Worm (Caenorhabditis elegans) whole organism, early embryonic: Measurements from ENCODE around the gene T06C12.11.
"Not testable (repeated sequence)": the region's sequence is repeated elsewhere in the genome, so short reads cannot be mapped to it uniquely, and the experiment has no call there.

Experiments
- B0310.2 ChIP-seq: sonication (generic microtip); optimal IDR thresholded peaks from 2 replicates; lab custom pipeline; 2016; ENCODE audit warnings: mild to moderate bottlenecking, missing genetic modification characterization, missing compliant biosample characterization
- F13C5.2 ChIP-seq: sonication (generic microtip); optimal IDR thresholded peaks from 2 replicates; lab custom pipeline; 2017; ENCODE audit warnings: mild to moderate bottlenecking, missing genetic modification characterization, inconsistent platforms, missing compliant biosample characterization
- aly-1 ChIP-seq: sonication (generic microtip); optimal IDR thresholded peaks from 2 replicates; lab custom pipeline; 2016; ENCODE audit warnings: missing genetic modification characterization, missing compliant biosample characterization
- ama-1 ChIP-seq: fragments of 150-350 bp; optimal IDR thresholded peaks from 2 replicates; lab custom pipeline; 2014
- ceh-13 ChIP-seq: fragments of 200-800 bp; sonication (Bioruptor generic); optimal IDR thresholded peaks from 2 replicates; lab custom pipeline; 2018; ENCODE audit warnings: mild to moderate bottlenecking, missing genetic modification characterization, missing compliant biosample characterization
- ceh-36 ChIP-seq: sonication (generic microtip); optimal IDR thresholded peaks from 2 replicates; lab custom pipeline; 2016; ENCODE audit warnings: missing genetic modification characterization, inconsistent platforms, missing compliant biosample characterization
- ets-7 ChIP-seq: sonication (generic microtip); optimal IDR thresholded peaks from 2 replicates; lab custom pipeline; 2016; ENCODE audit warnings: missing genotype, missing genetic modification characterization, missing compliant biosample characterization
- flt-1 ChIP-seq: fragments of 200-800 bp; sonication (Bioruptor generic); IDR thresholded peaks from 2 replicates; pipeline ENCODE4 v1.3.6; 2022; ENCODE audit warnings: missing genetic modification characterization, missing compliant biosample characterization
- hmbx-1 ChIP-seq: sonication (generic microtip); optimal IDR thresholded peaks from 2 replicates; lab custom pipeline; 2016; ENCODE audit warnings: mild to moderate bottlenecking, missing genetic modification characterization, missing compliant biosample characterization
- hmg-4 ChIP-seq: fragments of 200-800 bp; sonication (Bioruptor generic); optimal IDR thresholded peaks from 2 replicates; lab custom pipeline; 2018; ENCODE audit warnings: mild to moderate bottlenecking, missing genetic modification characterization, missing compliant biosample characterization
- hnd-1 ChIP-seq: sonication (generic microtip); optimal IDR thresholded peaks from 2 replicates; lab custom pipeline; 2016; ENCODE audit warnings: missing genetic modification characterization, missing compliant biosample characterization
- pes-1 ChIP-seq: fragments of 200-800 bp; sonication (Bioruptor generic); IDR thresholded peaks from 2 replicates; pipeline ENCODE4 v1.3.6; 2022; ENCODE audit warnings: missing genetic modification reagents, missing genetic modification characterization, missing compliant biosample characterization
- scrt-1 ChIP-seq: fragments of 200-800 bp; sonication (Bioruptor generic); IDR thresholded peaks from 2 replicates; pipeline ENCODE4 v1.3.6; 2022; ENCODE audit warnings: missing genetic modification characterization, missing compliant biosample characterization
- sea-1 ChIP-seq: fragments of 200-800 bp; sonication (Bioruptor generic); conservative IDR thresholded peaks from 2 replicates; pipeline ENCODE4 v1.3.6; 2022; ENCODE audit warnings: missing genetic modification characterization, missing compliant biosample characterization
- tbx-11 ChIP-seq: fragments of 200-800 bp; sonication (Bioruptor generic); IDR thresholded peaks from 2 replicates; pipeline ENCODE4 v1.3.6; 2022; ENCODE audit warnings: missing genetic modification characterization, missing compliant biosample characterization
- tbx-37 ChIP-seq: fragments of 200-800 bp; sonication (Bioruptor generic); conservative IDR thresholded peaks from 2 replicates; pipeline ENCODE4 v1.3.6; 2022; ENCODE audit warnings: missing genetic modification reagents, missing genetic modification characterization, missing compliant biosample characterization
- tra-4 ChIP-seq: sonication (generic microtip); optimal IDR thresholded peaks from 2 replicates; lab custom pipeline; 2017; ENCODE audit warnings: missing genetic modification characterization, missing compliant biosample characterization

T06C12.11 gene

DNA sequence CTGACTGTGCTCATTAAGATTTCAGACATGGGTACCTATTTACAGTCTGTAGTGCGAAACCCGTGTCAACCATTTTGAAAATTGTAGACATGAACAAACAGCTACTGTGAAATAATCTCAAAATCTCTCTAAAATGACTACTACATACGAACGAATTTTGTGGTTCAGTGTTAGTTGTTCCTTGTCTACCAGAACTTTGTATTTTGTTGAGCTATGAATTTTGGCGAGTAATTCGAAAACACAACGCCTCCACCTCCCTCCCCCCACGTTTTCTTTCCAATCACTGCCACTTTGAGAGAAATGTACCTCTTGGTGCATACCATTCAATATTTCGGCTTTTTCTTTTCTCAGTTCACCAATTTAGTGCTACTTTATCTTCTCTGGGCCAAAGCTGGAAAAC is at the start of gene T06C12.11:
TSS of gene T06C12.11 (plus strand) at position 301 of the 400 bp plus-strand sequence.
- TF ChIP-seq ets-7 (no peak), F13C5.2 (no peak), flt-1 (GFP tag; lab: Robert Waterston, UW) (no peak), tra-4 (tag; lab: Kevin White, UChicago) (no peak), hmg-4 (no peak), B0310.2 (tag; lab: Kevin White, UChicago) (no peak), tbx-37 (GFP tag; lab: Robert Waterston, UW) (no peak), hnd-1 (tag; lab: Kevin White, UChicago) (no peak)

DNA sequence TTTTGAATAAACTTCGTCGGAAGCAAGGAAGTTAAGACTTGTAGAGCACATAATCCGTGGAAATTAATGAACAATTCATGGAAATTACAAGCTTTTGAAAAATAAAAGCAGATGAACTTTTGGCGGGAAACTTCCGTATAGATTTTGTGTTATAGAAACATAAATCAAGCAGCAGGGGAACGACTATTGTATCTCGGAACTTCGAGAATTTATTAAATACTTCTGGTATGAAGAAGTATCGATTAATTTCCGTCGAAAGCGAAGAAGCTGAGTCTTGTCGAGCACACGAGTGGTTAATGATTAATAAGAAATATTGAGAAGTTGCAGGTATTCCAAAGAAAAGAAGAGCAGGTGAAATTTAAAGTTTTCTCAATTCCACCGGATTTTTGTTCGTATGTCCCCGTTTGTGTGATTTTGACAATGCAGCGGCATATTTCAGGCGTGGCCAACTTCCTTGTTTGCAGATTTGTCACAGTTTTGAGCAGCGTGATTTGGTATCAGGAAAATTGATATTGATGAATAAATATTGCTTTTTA is 42.5 kb upstream of the T06C12.11 start, which contains the start of gene srh-147:
TSS of gene srh-147 (minus strand) at position 51 of the 536 bp plus-strand sequence.
- not testable (repeated sequence) for TF ChIP-seq flt-1 (GFP tag; lab: Robert Waterston, UW); F13C5.2; tbx-37 (GFP tag; lab: Robert Waterston, UW)

DNA sequence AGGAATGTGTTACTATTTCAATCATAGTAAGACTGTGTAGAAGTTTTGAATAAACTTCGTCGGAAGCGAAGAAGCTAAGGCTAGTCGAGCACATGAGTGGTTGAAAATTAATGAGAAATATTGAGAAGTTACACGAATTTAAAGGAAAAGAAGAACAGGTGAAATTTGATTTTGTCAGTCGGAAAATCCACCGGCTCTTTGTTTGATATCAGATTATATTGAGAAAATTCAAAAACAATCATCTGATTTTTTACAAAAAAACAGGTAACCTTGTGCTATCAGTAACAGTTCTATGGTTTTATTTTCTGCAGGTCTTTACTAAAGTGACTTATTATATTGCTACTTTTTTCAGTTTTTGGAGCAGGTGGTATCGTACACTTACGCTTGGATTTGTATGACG is 34.5 kb upstream of the T06C12.11 start, which contains the start of gene srh-148:
TSS of gene srh-148 (minus strand) at position 101 of the 400 bp plus-strand sequence.
- TF ChIP-seq ets-7 (no peak), ama-1 (lab: Kevin White, UChicago) (no peak), ceh-13 (GFP tag; lab: Kevin White, UChicago) (no peak)

DNA sequence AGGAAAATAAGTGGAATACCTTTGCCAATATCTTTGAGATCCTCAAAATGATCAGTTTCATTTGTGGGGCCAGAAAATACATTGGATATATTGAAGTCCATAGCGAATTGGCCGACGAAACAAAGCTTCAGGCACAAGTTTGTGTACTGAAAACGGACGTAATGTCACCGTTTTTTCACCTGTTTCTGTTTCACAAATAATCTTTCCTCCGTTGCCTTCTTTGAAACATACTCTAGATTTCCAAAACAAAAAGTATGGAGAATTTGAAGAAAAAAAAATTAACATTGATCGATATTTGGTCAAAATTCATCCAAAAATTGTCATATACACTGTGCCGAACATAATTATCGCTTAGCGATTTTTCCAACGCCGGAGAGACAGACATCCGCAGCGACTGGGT is 30.2 kb upstream of the T06C12.11 start, which contains the start of gene srz-12:
TSS of gene srz-12 (minus strand) at position 101 of the 400 bp plus-strand sequence.
- no peak for TF ChIP-seq tra-4 (tag; lab: Kevin White, UChicago)
- no peak for TF ChIP-seq aly-1
- TF ChIP-seq ama-1 (lab: Kevin White, UChicago): no peak
- no peak for TF ChIP-seq flt-1 (GFP tag; lab: Robert Waterston, UW)
- TF ChIP-seq hnd-1 (tag; lab: Kevin White, UChicago): no peak
- no peak for TF ChIP-seq ets-7
- no peak for TF ChIP-seq scrt-1 (GFP tag; lab: Robert Waterston, UW)
- TF ChIP-seq pes-1: no peak
- TF ChIP-seq tbx-11 (GFP tag; lab: Robert Waterston, UW): no peak
- TF ChIP-seq ceh-13 (GFP tag; lab: Kevin White, UChicago): no peak
- no peak for TF ChIP-seq B0310.2 (tag; lab: Kevin White, UChicago)
- no peak for TF ChIP-seq tbx-37 (GFP tag; lab: Robert Waterston, UW)
- no peak for TF ChIP-seq F13C5.2
- no peak for TF ChIP-seq hmbx-1 (tag; lab: Kevin White, UChicago)
- TF ChIP-seq ceh-36 (tag; lab: Kevin White, UChicago): no peak

DNA sequence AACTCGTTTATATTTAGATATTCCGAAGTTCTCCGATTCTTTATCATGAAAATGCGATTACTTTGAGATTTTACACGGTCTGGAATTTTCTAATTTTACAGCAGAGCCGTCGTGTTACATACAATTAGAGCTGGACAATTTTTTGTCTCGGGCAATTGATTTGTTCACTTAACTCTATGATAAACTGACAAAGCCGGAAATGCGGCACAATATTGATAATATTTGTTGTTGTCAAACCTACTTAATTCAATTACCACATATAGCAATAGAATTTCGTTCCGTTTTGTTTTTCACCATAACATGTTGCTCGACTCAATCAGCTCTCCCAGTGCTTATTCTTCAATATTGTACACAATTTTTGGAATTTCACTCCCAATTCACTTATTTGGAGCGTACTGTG is 29.8 kb upstream of the T06C12.11 start, which contains the start of gene srh-299:
TSS of gene srh-299 (plus strand) at position 301 of the 400 bp plus-strand sequence.
- TF ChIP-seq hnd-1 (tag; lab: Kevin White, UChicago): no peak
- TF ChIP-seq flt-1 (GFP tag; lab: Robert Waterston, UW): no peak
- TF ChIP-seq hmg-4: no peak
- TF ChIP-seq tbx-11 (GFP tag; lab: Robert Waterston, UW): no peak
- TF ChIP-seq tra-4 (tag; lab: Kevin White, UChicago): no peak
- TF ChIP-seq ama-1 (lab: Kevin White, UChicago): no peak
- no peak for TF ChIP-seq aly-1
- no peak for TF ChIP-seq ceh-36 (tag; lab: Kevin White, UChicago)
- no peak for TF ChIP-seq B0310.2 (tag; lab: Kevin White, UChicago)
- TF ChIP-seq pes-1: no peak
- TF ChIP-seq sea-1 (GFP tag; lab: Robert Waterston, UW): no peak
- no peak for TF ChIP-seq scrt-1 (GFP tag; lab: Robert Waterston, UW)
- TF ChIP-seq ceh-13 (GFP tag; lab: Kevin White, UChicago): no peak
- TF ChIP-seq F13C5.2: no peak
- no peak for TF ChIP-seq hmbx-1 (tag; lab: Kevin White, UChicago)
- no peak for TF ChIP-seq tbx-37 (GFP tag; lab: Robert Waterston, UW)
- TF ChIP-seq ets-7: no peak

DNA sequence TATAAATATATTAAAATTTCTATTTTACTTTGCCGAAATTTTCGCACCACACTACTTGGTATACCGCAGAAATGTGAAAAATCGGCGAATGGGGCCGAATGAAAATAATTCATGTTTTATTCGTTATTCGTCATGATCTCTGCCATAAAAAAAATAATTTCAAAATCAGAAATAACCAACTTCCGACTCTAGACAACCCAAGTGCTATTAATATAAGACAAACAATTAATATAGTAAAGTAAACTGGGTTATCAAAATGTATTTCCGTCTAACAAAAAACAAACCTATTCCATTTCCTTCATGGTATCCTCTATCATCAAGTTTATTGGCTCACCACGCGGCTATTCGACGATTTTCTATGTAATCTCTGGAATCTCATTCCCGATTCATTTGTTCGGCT is 27.0 kb upstream of the T06C12.11 start, which contains the start of gene srh-293:
TSS of gene srh-293 (plus strand) at position 301 of the 400 bp plus-strand sequence.
- TF ChIP-seq tbx-37 (GFP tag; lab: Robert Waterston, UW): no peak

DNA sequence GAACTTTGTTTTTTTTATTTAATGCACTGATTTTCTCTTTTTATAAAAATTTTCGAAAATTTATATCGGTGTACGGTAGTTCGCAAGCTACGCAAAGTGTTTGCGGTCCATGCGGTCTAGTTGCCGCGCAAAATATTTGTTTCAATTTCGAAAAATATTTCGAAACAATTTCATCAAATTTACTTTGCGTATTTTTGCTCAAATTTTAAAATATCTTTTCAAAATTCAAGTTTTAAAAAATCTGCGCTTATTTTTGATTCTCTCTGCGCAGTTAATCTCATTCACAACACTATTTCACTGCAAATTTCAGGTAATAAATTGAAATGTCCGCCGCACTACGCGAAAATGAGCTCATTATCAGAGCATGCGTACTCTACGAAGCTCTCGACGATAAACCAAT is 25.4 kb upstream of the T06C12.11 start, which contains the start of gene fbxa-197:
TSS of gene fbxa-197 (plus strand) at position 301 of the 400 bp plus-strand sequence.
- TF ChIP-seq ama-1 (lab: Kevin White, UChicago): no peak
- no peak for TF ChIP-seq hmg-4
- no peak for TF ChIP-seq tbx-37 (GFP tag; lab: Robert Waterston, UW)
- no peak for TF ChIP-seq ceh-13 (GFP tag; lab: Kevin White, UChicago)
- TF ChIP-seq hmbx-1 (tag; lab: Kevin White, UChicago): no peak
- no peak for TF ChIP-seq hnd-1 (tag; lab: Kevin White, UChicago)
- no peak for TF ChIP-seq sea-1 (GFP tag; lab: Robert Waterston, UW)
- no peak for TF ChIP-seq F13C5.2
- TF ChIP-seq B0310.2 (tag; lab: Kevin White, UChicago): no peak
- TF ChIP-seq ets-7: no peak
- no peak for TF ChIP-seq pes-1
- TF ChIP-seq ceh-36 (tag; lab: Kevin White, UChicago): no peak

DNA sequence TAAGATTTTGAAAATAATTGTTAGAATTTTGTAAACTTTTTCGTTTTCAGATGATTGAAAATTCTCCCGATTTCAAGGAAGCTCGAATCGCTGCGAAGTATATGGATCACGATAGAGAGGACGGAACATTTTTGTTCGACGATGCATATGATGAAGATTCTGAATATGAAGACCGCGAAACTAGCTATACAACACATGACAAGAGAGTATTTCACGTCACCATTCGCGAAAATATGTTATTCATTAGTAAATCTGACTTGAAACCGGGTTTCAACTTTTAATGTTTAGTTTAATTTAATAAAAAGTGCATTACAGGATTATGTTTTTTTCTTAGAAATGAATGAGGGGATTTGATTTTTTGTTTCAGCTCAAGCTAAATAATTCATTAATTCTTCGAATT is 22.4 kb upstream of the T06C12.11 start, which contains the start of gene str-57:
TSS of gene str-57 (plus strand) at position 301 of the 400 bp plus-strand sequence.
- TF ChIP-seq hmbx-1 (tag; lab: Kevin White, UChicago) (no peak), tbx-11 (GFP tag; lab: Robert Waterston, UW) (no peak), F13C5.2 (no peak), scrt-1 (GFP tag; lab: Robert Waterston, UW) (no peak), hnd-1 (tag; lab: Kevin White, UChicago) (no peak), aly-1 (no peak), ceh-36 (tag; lab: Kevin White, UChicago) (no peak), sea-1 (GFP tag; lab: Robert Waterston, UW) (no peak), flt-1 (GFP tag; lab: Robert Waterston, UW) (no peak), ets-7 (no peak), tra-4 (tag; lab: Kevin White, UChicago) (no peak), ceh-13 (GFP tag; lab: Kevin White, UChicago) (no peak)
